Fruit fly (Drosophila melanogaster): ENCODE data around the gene mmd.
A peak's percentile ranks its signal among the peaks of the same experiment; 100 is the strongest.

Gene mmd

dm6 chrX:15973157-15973774 lies at the start of gene mmd:
Gene mmd, minus strand, starts transcription at chrX:15973159.
- no peak for TF ChIP-seq CG17801 (GFP tag; optimal IDR thresholded peaks at IDR 0.05; ENCODE audit: partially characterized antibody)

DNA sequence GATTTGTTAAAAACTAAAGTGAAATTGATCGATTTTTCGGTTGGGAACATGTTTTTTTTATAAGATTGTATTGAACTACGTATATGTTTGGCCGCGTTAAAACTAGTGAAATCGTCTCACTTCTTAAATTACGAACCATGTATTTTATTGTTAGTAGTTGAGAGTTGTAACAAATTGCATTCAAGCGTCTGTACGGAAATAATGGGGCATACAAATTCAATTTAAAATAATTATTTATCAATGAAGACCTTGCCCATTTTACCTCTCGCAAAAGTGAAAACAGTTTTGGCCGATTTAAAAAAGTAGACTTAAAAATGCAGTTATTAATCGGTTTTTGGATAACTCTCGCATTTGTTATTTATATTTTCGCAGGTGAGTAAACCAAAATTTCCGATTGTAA lies 35.9 kb upstream of the mmd start, which contains the start of gene Muc14A:
Muc14A (plus strand) TSS at position 301 of the 400 bp plus-strand sequence.
- TF ChIP-seq CG17801 (GFP tag; optimal IDR thresholded peaks at IDR 0.05; ENCODE audit: partially characterized antibody): no peak

dm6 chrX:16005551-16006197 lies 32.7 kb upstream of the mmd start, which contains the start of the genes vap and CG12698:
Gene vap, minus strand, starts transcription at chrX:16005812.
Gene CG12698, plus strand, starts transcription at chrX:16006147.
- no peak for TF ChIP-seq CG17801 (GFP tag; optimal IDR thresholded peaks at IDR 0.05; ENCODE audit: partially characterized antibody)

DNA sequence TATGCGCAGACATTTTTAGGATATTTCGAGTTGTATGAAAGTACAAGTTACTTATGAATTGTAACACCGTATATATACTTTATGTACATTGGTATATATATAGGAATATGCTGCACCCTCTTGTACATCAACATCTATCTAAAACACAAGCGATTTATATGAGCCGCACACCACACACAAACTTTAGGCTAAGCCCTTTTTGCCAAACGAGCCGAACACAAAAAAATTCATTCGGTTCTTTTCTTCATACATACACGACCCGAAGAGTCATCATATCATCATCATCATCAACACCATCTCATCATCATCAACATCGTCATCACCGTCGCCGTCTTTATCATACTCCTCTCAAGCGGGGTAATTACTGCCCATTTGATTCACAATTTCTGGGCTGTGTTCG lies 32.1 kb upstream of the mmd start:
- TF ChIP-seq CG17801 (GFP tag; optimal IDR thresholded peaks at IDR 0.05; ENCODE audit: partially characterized antibody): no peak

- TF ChIP-seq CG17801 (GFP tag; optimal IDR thresholded peaks at IDR 0.05; ENCODE audit: partially characterized antibody): no peak
Observed at dm6 chrX:15996831-15997230, 23.9 kb upstream of the mmd start, which contains the start of gene CG8939. Gene CG8939, plus strand, starts transcription at chrX:15997016.

DNA sequence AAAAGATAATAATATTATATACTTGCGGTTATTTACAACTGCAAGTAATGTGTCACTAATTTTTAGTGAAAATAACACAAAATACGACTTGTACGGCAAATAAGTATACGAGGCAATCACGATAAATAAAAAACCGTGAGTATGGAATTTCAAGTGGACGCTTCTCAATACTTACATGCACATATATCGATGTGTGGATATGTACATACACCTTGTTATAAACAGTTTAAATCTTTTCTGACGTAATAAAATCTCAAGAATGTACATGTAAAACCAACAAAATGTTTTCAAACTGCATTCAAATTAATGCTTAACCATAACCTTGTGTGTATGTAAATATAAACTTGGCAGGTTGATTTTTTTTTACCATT lies 19.6 kb upstream of the mmd start:
- no peak for TF ChIP-seq CG17801 (GFP tag; optimal IDR thresholded peaks at IDR 0.05; ENCODE audit: partially characterized antibody)

DNA sequence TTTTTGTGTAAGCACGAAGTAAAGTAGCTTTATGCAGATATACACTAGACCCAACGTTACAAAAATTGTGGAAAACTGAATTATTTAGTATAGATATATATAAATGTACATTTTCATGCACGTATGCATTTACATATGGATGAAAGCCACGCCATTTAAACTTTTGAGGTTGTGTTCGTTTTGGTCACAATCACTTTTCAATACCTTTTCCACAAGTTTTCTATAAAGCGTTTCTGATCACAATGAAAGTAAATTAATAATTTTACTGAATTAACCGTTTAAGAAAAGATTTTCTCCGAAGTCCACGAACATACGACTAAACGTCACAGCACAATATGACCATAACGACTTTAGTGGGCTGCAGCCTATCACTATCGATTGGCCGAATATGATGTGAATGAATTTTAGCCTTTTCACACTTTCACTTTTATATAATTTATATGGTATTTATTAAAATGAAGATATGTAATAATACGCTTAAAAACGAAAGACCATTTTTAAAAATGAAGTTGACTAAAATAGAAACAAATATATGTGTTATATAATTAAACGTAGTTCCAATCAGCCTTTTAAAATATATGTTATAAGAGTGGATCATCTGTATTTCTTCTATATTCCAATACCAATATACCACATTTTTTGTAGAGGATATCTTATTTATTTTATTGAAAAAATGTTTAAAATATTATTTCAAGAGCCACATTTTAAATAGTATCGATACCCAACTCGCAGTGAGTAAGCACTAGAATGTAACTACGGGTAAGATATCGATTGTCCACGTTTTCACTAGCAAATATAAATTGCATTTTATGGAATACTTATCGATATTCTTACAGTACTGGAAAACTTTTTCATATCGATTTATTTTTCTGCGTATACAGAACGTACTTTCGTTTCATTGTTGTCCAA lies 18.9 kb upstream of the mmd start, which contains the start of the genes CG46312, eIF5 and exd:
CG46312 (minus strand) TSS at position 357 of the 909 bp plus-strand sequence.
eIF5 (minus strand) TSS at position 357 of the 909 bp plus-strand sequence.
exd (plus strand) TSS at position 851 of the 909 bp plus-strand sequence.
- TF ChIP-seq CG17801 (GFP tag; optimal IDR thresholded peaks at IDR 0.05; ENCODE audit: partially characterized antibody): peak; percentile 35

- no peak for TF ChIP-seq CG17801 (GFP tag; optimal IDR thresholded peaks at IDR 0.05; ENCODE audit: partially characterized antibody)
Observed at dm6 chrX:15989631-15990030, 16.7 kb upstream of the mmd start.

dm6 chrX:15986654-15987053 lies 13.7 kb upstream of the mmd start, which contains the start of gene ND-20:
Gene ND-20, minus strand, starts transcription at chrX:15986808.
- no peak for TF ChIP-seq CG17801 (GFP tag; optimal IDR thresholded peaks at IDR 0.05; ENCODE audit: partially characterized antibody)

DNA sequence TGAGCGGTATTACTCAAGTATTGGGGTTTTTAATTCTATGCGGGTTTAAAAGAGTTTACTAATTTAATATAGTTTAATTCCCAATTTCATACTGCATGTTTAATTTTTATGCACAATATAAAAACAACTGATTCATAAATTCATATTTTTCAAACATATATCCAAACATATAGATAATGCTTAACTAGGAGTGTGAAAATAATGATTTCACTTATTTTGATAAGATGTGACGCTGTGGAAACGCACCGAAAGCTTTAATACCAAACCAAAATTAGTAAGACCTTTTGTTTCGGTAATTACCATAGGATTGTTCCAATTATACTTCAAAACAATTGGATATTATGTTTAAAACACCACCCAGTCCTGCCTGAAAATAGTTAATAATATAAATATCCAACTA lies 10.5 kb upstream of the mmd start, which contains the start of gene Slc25A46a:
Slc25A46a (plus strand) TSS at position 272 of the 400 bp plus-strand sequence.
- TF ChIP-seq CG17801 (GFP tag; optimal IDR thresholded peaks at IDR 0.05; ENCODE audit: partially characterized antibody): no peak

dm6 chrX:15982844-15983243 lies 9.9 kb upstream of the mmd start, which contains the start of gene Cep164:
Gene Cep164, minus strand, starts transcription at chrX:15982944.
- TF ChIP-seq CG17801 (GFP tag; optimal IDR thresholded peaks at IDR 0.05; ENCODE audit: partially characterized antibody): no peak

- no peak for TF ChIP-seq CG17801 (GFP tag; optimal IDR thresholded peaks at IDR 0.05; ENCODE audit: partially characterized antibody)
Observed at dm6 chrX:15976568-15976967, 3.6 kb upstream of the mmd start, which contains the start of gene CG42766. Gene CG42766, plus strand, starts transcription at chrX:15976868.

- no peak for TF ChIP-seq CG17801 (GFP tag; optimal IDR thresholded peaks at IDR 0.05; ENCODE audit: partially characterized antibody)
Observed at dm6 chrX:15974125-15974524, 1.2 kb upstream of the mmd start, which contains the start of gene Or13a. Gene Or13a, plus strand, starts transcription at chrX:15974425.

dm6 chrX:15971574-15971973 lies 1.4 kb downstream of the mmd start:
- TF ChIP-seq CG17801 (GFP tag; optimal IDR thresholded peaks at IDR 0.05; ENCODE audit: partially characterized antibody): no peak

DNA sequence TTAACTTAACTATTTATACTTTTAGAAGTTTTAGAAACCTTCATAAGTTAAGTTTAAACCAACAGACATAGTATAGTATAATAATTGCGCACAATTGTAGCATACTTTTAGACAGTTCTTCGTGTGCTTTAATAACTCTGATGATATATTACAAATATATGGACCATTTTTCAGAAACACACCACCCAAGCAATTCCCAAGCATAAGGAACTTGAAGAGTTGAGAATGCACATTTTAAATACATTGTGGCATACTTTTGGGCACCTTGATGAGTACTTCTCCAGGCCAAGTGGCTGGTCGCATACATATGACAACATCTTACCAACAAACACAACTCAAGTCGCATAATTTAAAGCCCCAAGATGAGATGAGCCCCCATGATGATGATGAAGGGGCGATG lies 3.4 kb downstream of the mmd start:
- no peak for TF ChIP-seq CG17801 (GFP tag; optimal IDR thresholded peaks at IDR 0.05; ENCODE audit: partially characterized antibody)
